Worm (Caenorhabditis elegans) whole organism, L1 larva: ENCODE measurements around the gene srgp-1.

Source experiments
- C16A3.4 ChIP-seq: fragments of 150-350 bp; optimal IDR thresholded peaks from 2 replicates; lab custom pipeline; 2014; ENCODE audit warnings: missing biosample characterization, missing genetic modification characterization
- aly-2 ChIP-seq: fragments of 150-350 bp; optimal IDR thresholded peaks from 2 replicates; lab custom pipeline; 2014; ENCODE audit warnings: missing biosample characterization, missing genetic modification characterization
- ama-1 ChIP-seq: fragments of 150-350 bp; optimal IDR thresholded peaks from 2 replicates; lab custom pipeline; 2014
- blmp-1 ChIP-seq: fragments of 150-350 bp; optimal IDR thresholded peaks from 2 replicates; lab custom pipeline; 2014; ENCODE audit warnings: missing biosample characterization, missing genetic modification characterization
- efl-1 ChIP-seq, 4 experiments: fragments of 150-350 bp; optimal IDR thresholded peaks in 3 of 4; peaks in 1 of 4; 1 replicate in 1 of 4; 2 replicates in 3 of 4; lab custom pipeline; 2014; ENCODE audit warnings: missing biosample characterization in 2 of 4, missing genetic modification characterization in 2 of 4, missing genetic modification reagents in 2 of 4
- egl-27 ChIP-seq, 2 experiments: fragments of 150-350 bp in 1 of 2; sonication (generic microtip); optimal IDR thresholded peaks; 3 replicates each; lab custom pipeline; 2017 to 2018; ENCODE audit warnings: missing biosample characterization in 2 of 2, missing genetic modification characterization in 2 of 2, missing genetic modification reagents in 2 of 2
- elt-2 ChIP-seq: sonication (generic microtip); optimal IDR thresholded peaks from 2 replicates; lab custom pipeline; 2016; ENCODE audit warnings: missing genetic modification characterization, mild to moderate bottlenecking, inconsistent platforms, missing compliant biosample characterization, missing genetic modification reagents
- ets-5 ChIP-seq: fragments of 200-800 bp; sonication (Bioruptor generic); IDR thresholded peaks from 2 replicates; pipeline ENCODE4 v1.3.6; 2022; ENCODE audit warnings: missing genetic modification characterization, missing compliant biosample characterization
- fkh-10 ChIP-seq: sonication (generic microtip); optimal IDR thresholded peaks from 2 replicates; lab custom pipeline; 2017; ENCODE audit warnings: missing biosample characterization, missing genetic modification reagents, missing genetic modification characterization
- fkh-4 ChIP-seq: sonication (generic microtip); optimal IDR thresholded peaks from 2 replicates; lab custom pipeline; 2016; ENCODE audit warnings: missing compliant biosample characterization, missing genetic modification characterization, borderline replicate concordance
- fkh-8 ChIP-seq: sonication (generic microtip); optimal IDR thresholded peaks from 2 replicates; lab custom pipeline; 2016; ENCODE audit warnings: mild to moderate bottlenecking, missing genetic modification characterization, missing compliant biosample characterization
- fos-1 ChIP-seq: fragments of 150-350 bp; optimal IDR thresholded peaks from 2 replicates; lab custom pipeline; 2014; ENCODE audit warnings: missing biosample characterization, missing genetic modification characterization
- jun-1 ChIP-seq: fragments of 150-350 bp; optimal IDR thresholded peaks from 2 replicates; lab custom pipeline; 2014; ENCODE audit warnings: missing biosample characterization, missing genetic modification reagents, missing genetic modification characterization
- lin-35 ChIP-seq, 2 experiments: fragments of 150-350 bp; optimal IDR thresholded peaks; 2 replicates each; lab custom pipeline; 2014; ENCODE audit warnings: missing biosample characterization in 2 of 2, missing genetic modification characterization in 2 of 2, missing genetic modification reagents in 2 of 2
- lin-39 ChIP-seq: fragments of 150-350 bp; optimal IDR thresholded peaks from 2 replicates; lab custom pipeline; 2014; ENCODE audit warnings: missing biosample characterization, missing genetic modification reagents, missing genetic modification characterization
- lir-3 ChIP-seq: sonication (generic microtip); optimal IDR thresholded peaks from 2 replicates; lab custom pipeline; 2016; ENCODE audit warnings: mild to moderate bottlenecking, missing genetic modification characterization, moderate library complexity, missing compliant biosample characterization; ENCODE audit not compliant: poor library complexity
- mab-9 ChIP-seq: fragments of 200-800 bp; sonication (Bioruptor generic); IDR thresholded peaks from 2 replicates; pipeline ENCODE4 v1.3.6; 2022; ENCODE audit warnings: missing genetic modification reagents, missing genetic modification characterization, missing compliant biosample characterization
- nhr-12 ChIP-seq: sonication (generic microtip); optimal IDR thresholded peaks from 2 replicates; lab custom pipeline; 2017; ENCODE audit warnings: missing biosample characterization, missing genetic modification characterization
- nhr-20 ChIP-seq: sonication (generic microtip); optimal IDR thresholded peaks from 2 replicates; lab custom pipeline; 2016; ENCODE audit warnings: mild to moderate bottlenecking, missing genetic modification characterization, missing compliant biosample characterization
- nhr-28 ChIP-seq: fragments of 150-350 bp; optimal IDR thresholded peaks from 2 replicates; lab custom pipeline; 2014; ENCODE audit warnings: missing biosample characterization, missing genetic modification characterization
- nhr-84 ChIP-seq: sonication (generic microtip); optimal IDR thresholded peaks from 2 replicates; lab custom pipeline; 2017; ENCODE audit warnings: missing biosample characterization, missing genetic modification characterization
- nhr-85 ChIP-seq: sonication (generic microtip); peaks from one replicate; lab custom pipeline; 2016; ENCODE audit warnings: missing genetic modification characterization, inconsistent platforms, missing compliant biosample characterization
- rnt-1 ChIP-seq: sonication (generic microtip); optimal IDR thresholded peaks from 2 replicates; lab custom pipeline; 2016; ENCODE audit warnings: mild to moderate bottlenecking, missing genetic modification characterization, moderate library complexity, missing compliant biosample characterization
- skn-1 ChIP-seq: fragments of 150-350 bp; optimal IDR thresholded peaks from 2 replicates; lab custom pipeline; 2014; ENCODE audit warnings: missing biosample characterization, missing genetic modification characterization
- sptf-1 ChIP-seq: fragments of 150-350 bp; optimal IDR thresholded peaks from 2 replicates; lab custom pipeline; 2014; ENCODE audit warnings: missing biosample characterization, missing genetic modification characterization
- tbx-2 ChIP-seq: sonication (generic microtip); optimal IDR thresholded peaks from 2 replicates; lab custom pipeline; 2016; ENCODE audit warnings: missing genetic modification characterization, missing compliant biosample characterization
- unc-30 ChIP-seq: sonication (generic microtip); optimal IDR thresholded peaks from 2 replicates; lab custom pipeline; 2017; ENCODE audit warnings: missing biosample characterization, missing genetic modification characterization
- vab-15 ChIP-seq: sonication (generic microtip); optimal IDR thresholded peaks from 2 replicates; lab custom pipeline; 2017; ENCODE audit warnings: missing genotype, mild to moderate bottlenecking, missing genetic modification characterization, missing compliant biosample characterization
- xbp-1 ChIP-seq: sonication (generic microtip); optimal IDR thresholded peaks from 2 replicates; lab custom pipeline; 2016; ENCODE audit warnings: missing genetic modification characterization, missing compliant biosample characterization
- zip-4 ChIP-seq: fragments of 200-800 bp; sonication (Bioruptor generic); optimal IDR thresholded peaks from 2 replicates; lab custom pipeline; 2018; ENCODE audit warnings: mild to moderate bottlenecking, missing genetic modification characterization, moderate library complexity, missing compliant biosample characterization

srgp-1 gene

ce11 chrIV:11616543-11616942, 46.2 kb downstream of the srgp-1 start:
- TF ChIP-seq mab-9 (GFP tag; lab: Robert Waterston, UW) (0 out of 2 replicates have a peak, but pooled peaks have one; percentile 12), ets-5 (0 out of 2 replicates have a peak, but pooled peaks have one; percentile 56)

ce11 chrIV:11620909-11621308, 50.6 kb downstream of the srgp-1 start, which contains the start of gene dsl-5:
dsl-5 (minus strand) TSS chrIV:11621009.
- no peak for TF ChIP-seq fos-1 (tag; lab: Kevin White, UChicago)
- TF ChIP-seq skn-1 (tag; lab: Kevin White, UChicago), result no peak
- TF ChIP-seq nhr-85 (tag; lab: Kevin White, UChicago), result peak; percentile 61

ce11 chrIV:11622336-11622735, 52.0 kb downstream of the srgp-1 start:
- TF ChIP-seq C16A3.4 (tag; lab: Kevin White, UChicago), result no peak
- no peak for TF ChIP-seq fos-1 (tag; lab: Kevin White, UChicago)
- TF ChIP-seq elt-2 (tag; lab: Kevin White, UChicago), result no peak
- no peak for TF ChIP-seq jun-1 (tag; lab: Kevin White, UChicago)
- TF ChIP-seq rnt-1 (tag; lab: Kevin White, UChicago), result no peak
- no peak for TF ChIP-seq fkh-10 (GFP tag; lab: Kevin White, UChicago)

ce11 chrIV:11623060-11623459, 52.8 kb downstream of the srgp-1 start, which contains the start of gene lys-4:
lys-4 (minus strand) TSS chrIV:11623174.
- TF ChIP-seq nhr-20 (peak; percentile 17), nhr-84 (tag; lab: Kevin White, UChicago) (no peak), jun-1 (tag; lab: Kevin White, UChicago) (peak; percentile 39), unc-30 (tag; lab: Kevin White, UChicago) (no peak), sptf-1 (no peak), fkh-4 (tag; lab: Kevin White, UChicago) (no peak), xbp-1 (tag; lab: Kevin White, UChicago) (no peak), zip-4 (no peak), egl-27 (tag; optimal IDR thresholded peaks at IDR 0.05; lab: Kevin White, UChicago) (no peak), ets-5 (no peak), lir-3 (tag; lab: Kevin White, UChicago) (no peak), efl-1 (optimal IDR thresholded peaks at IDR 0.05; lab: Kevin White, UChicago) (no peak), efl-1 (GFP tag; optimal IDR thresholded peaks at IDR 0.05 in 1 of 2; lab: Kevin White, UChicago) (peak in 1 of 2 experiments; percentile 6), aly-2 (tag; lab: Kevin White, UChicago) (no peak), elt-2 (tag; lab: Kevin White, UChicago) (peak; percentile 68)
- TF ChIP-seq, all 84 proteins: peak for 4

- TF ChIP-seq nhr-12 (no peak), nhr-28 (no peak), lin-39 (tag; lab: Kevin White, UChicago) (no peak), jun-1 (tag; lab: Kevin White, UChicago) (no peak), elt-2 (tag; lab: Kevin White, UChicago) (peak; percentile 72), lin-35 (GFP tag; optimal IDR thresholded peaks at IDR 0.05; lab: Kevin White, UChicago) (peak in 1 of 2 experiments; percentile 4), nhr-20 (peak; percentile 38), aly-2 (tag; lab: Kevin White, UChicago) (no peak), fkh-10 (GFP tag; lab: Kevin White, UChicago) (no peak), tbx-2 (no peak), fkh-8 (tag; lab: Kevin White, UChicago) (no peak)
Measured at ce11 chrIV:11623759-11624287, 53.5 kb downstream of the srgp-1 start.

- TF ChIP-seq vab-15 (tag; lab: Kevin White, UChicago) (no peak), ama-1 (lab: Kevin White, UChicago) (no peak), blmp-1 (tag; lab: Kevin White, UChicago) (no peak)
Measured at ce11 chrIV:11625482-11625881, 55.2 kb downstream of the srgp-1 start, which contains the start of gene lys-5. lys-5 (minus strand) TSS chrIV:11625582.
